Worm (Caenorhabditis elegans): ENCODE results near the gene dhs-13.

DNA sequence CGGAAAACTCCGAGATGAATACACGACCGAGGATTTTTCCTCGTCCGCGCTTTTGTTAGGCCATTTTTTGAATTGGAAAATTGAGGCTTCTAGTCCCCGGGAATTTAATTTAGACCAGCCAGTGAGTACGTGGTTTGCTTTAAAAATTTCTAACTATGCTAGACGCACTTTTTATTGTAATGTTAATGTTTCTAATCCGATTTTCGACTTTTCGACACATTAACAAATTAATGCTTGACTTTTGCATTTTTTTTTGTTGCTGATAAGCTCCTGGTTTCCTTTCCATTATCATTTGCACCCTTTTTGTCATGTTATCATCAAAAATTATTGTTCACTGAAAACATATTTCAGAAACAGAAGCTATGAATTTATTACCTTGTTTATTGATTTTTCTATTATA lies 14.7 kb downstream of the dhs-13 start, which contains the start of gene clec-204:
- TF ChIP-seq F13C5.2 (tag; optimal IDR thresholded peaks at IDR 0.05) (no peak), tra-4 (tag; optimal IDR thresholded peaks at IDR 0.05) (no peak), flt-1 (GFP tag; IDR thresholded peaks at IDR 0.05) (no peak), B0310.2 (tag; optimal IDR thresholded peaks at IDR 0.05) (no peak), tbx-37 (GFP tag; conservative IDR thresholded peaks at IDR 0.05) (no peak), ama-1 (optimal IDR thresholded peaks at IDR 0.05) (no peak), tbx-11 (GFP tag; IDR thresholded peaks at IDR 0.05) (no peak), hnd-1 (tag; optimal IDR thresholded peaks at IDR 0.05) (no peak), hmg-4 (GFP tag; optimal IDR thresholded peaks at IDR 0.05) (no peak), ceh-36 (tag; optimal IDR thresholded peaks at IDR 0.05) (no peak)
